Worm (Caenorhabditis elegans) whole organism, midembryonic: ENCODE measurements around the gene sri-21.

Source experiments
- T22C8.4 ChIP-seq: fragments of 200-800 bp; sonication (Bioruptor generic); IDR thresholded peaks from 2 replicates; pipeline ENCODE4 v1.3.6; 2022; ENCODE audit warnings: missing genetic modification characterization, missing compliant biosample characterization
- cog-1 ChIP-seq: sonication (generic microtip); optimal IDR thresholded peaks from 2 replicates; lab custom pipeline; 2016; ENCODE audit warnings: missing genetic modification characterization, missing compliant biosample characterization
- flt-1 ChIP-seq: fragments of 200-800 bp; sonication (Bioruptor generic); IDR thresholded peaks from 2 replicates; pipeline ENCODE4 v1.3.6; 2022; ENCODE audit warnings: missing genetic modification characterization, missing compliant biosample characterization
- klf-2 ChIP-seq: fragments of 200-800 bp; sonication (Bioruptor generic); conservative IDR thresholded peaks from 2 replicates; pipeline ENCODE4 v1.3.6; 2022; ENCODE audit warnings: missing genetic modification reagents, missing genetic modification characterization, missing compliant biosample characterization
- ref-1 ChIP-seq: fragments of 200-800 bp; sonication (Bioruptor generic); conservative IDR thresholded peaks from 2 replicates; pipeline ENCODE4 v1.3.6; 2022; ENCODE audit warnings: missing genetic modification reagents, missing genetic modification characterization, missing compliant biosample characterization
- tab-1 ChIP-seq: fragments of 200-800 bp; sonication (Bioruptor generic); IDR thresholded peaks from 2 replicates; pipeline ENCODE4 v1.3.6; 2022; ENCODE audit warnings: missing genetic modification characterization, missing compliant biosample characterization
- ztf-29 ChIP-seq: fragments of 200-800 bp; sonication (Bioruptor generic); IDR thresholded peaks from 2 replicates; pipeline ENCODE4 v1.3.6; 2022; ENCODE audit warnings: missing genetic modification reagents, missing genetic modification characterization, missing compliant biosample characterization

DNA sequence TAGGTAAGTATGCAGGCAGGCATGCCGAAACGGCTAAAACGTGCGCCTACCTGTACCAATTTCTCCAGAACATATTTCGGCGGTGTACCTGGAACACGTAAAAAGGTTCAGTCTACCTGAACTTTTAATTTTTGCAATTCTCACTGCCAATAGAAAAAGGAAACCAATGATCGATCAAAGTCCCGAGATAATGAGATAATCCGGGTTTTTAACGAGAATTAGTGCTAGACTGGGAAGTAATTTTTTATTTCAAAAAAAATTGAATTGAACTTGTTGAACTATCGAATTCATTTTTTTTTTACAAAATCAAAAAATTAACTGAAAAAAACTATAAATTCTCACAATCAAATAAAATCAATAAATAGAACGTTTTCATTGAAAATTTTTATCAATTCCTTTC, 50.9 kb downstream of the sri-21 start, which contains the start of gene T22F3.7:
- TF ChIP-seq klf-2 (GFP tag; lab: Robert Waterston, UW) (no peak), flt-1 (no peak), T22C8.4 (no peak), cog-1 (no peak), ref-1 (GFP tag; lab: Robert Waterston, UW) (no peak), ztf-29 (GFP tag; lab: Robert Waterston, UW) (no peak), tab-1 (no peak)
